Worm (Caenorhabditis elegans): Measurements from ENCODE around the gene rabs-5.

rabs-5 gene

DNA sequence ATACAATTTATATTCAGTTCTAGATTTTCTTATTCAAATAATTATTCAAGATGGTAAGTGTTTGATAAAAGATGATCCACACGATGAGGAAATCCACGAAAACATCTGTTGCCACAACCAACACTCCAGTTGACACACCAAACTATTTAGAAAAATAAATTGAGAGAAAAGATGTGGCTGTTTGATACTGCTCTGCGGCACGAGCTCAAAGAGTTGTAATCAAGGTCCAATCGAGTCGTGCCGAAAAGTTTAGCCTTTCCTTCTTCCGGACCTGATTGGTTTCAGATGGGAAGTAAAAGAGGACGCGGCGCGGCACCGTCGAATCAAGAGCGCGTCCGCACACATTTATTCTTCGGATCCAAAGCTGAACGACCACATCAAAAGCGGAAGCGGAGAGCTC is 29.1 kb upstream of the rabs-5 start:
- TF ChIP-seq pbrm-1 (GFP tag; IDR thresholded peaks at IDR 0.05) (no peak), snpc-1.1 (tag; optimal IDR thresholded peaks at IDR 0.05; ENCODE audit: insufficient read depth) (no peak), ztf-3 (GFP tag; optimal IDR thresholded peaks at IDR 0.05) (no peak), F23B12.7 (tag; optimal IDR thresholded peaks at IDR 0.05; ENCODE audit: insufficient read depth) (no peak), madf-10 (tag; optimal IDR thresholded peaks at IDR 0.05) (no peak)

- TF ChIP-seq rcor-1 (GFP tag; IDR thresholded peaks at IDR 0.05) (no peak), mcd-1 (GFP tag; IDR thresholded peaks at IDR 0.05) (peak; percentile 81), snpc-4 (GFP tag; optimal IDR thresholded peaks at IDR 0.05) (no peak), snpc-4 (tag; optimal IDR thresholded peaks at IDR 0.05) (peak in 2 of 4 experiments; percentile 46 to 53), F33H1.4 (GFP tag; IDR thresholded peaks at IDR 0.05) (peak; percentile 13; the same call in 1 of the 2 replicates), nhr-80 (tag; optimal IDR thresholded peaks at IDR 0.05) (peak; percentile 57), K12H6.12 (tag; optimal IDR thresholded peaks at IDR 0.05) (peak; percentile 33), lsl-1 (GFP tag; optimal IDR thresholded peaks at IDR 0.05) (peak; percentile 3), dpl-1 (GFP tag; optimal IDR thresholded peaks at IDR 0.05) (peak; percentile 33), F49E8.2 (tag; optimal IDR thresholded peaks at IDR 0.05; ENCODE audit: insufficient read depth) (peak; percentile 1), Y95B8A.8 (GFP tag; IDR thresholded peaks at IDR 0.05) (no peak), ceh-27 (GFP tag; optimal IDR thresholded peaks at IDR 0.05) (peak; percentile 25), D2030.7 (GFP tag; IDR thresholded peaks at IDR 0.05) (peak; percentile 33; the same call in 1 of the 2 replicates), madf-3 (GFP tag; IDR thresholded peaks at IDR 0.05) (peak; percentile 92), sdz-38 (tag; optimal IDR thresholded peaks at IDR 0.05) (no peak), attf-5 (GFP tag; optimal IDR thresholded peaks at IDR 0.05) (peak; percentile 82), hmg-1.2 (GFP tag; IDR thresholded peaks at IDR 0.05) (peak; percentile 38; the same call in 1 of the 2 replicates), dox-1 (GFP tag; IDR thresholded peaks at IDR 0.05) (peak; percentile 45; the same call in 1 of the 2 replicates), B0261.1 (tag; optimal IDR thresholded peaks at IDR 0.05) (no peak), F39B2.1 (GFP tag; IDR thresholded peaks at IDR 0.05) (no peak), ceh-91 (GFP tag; IDR thresholded peaks at IDR 0.05) (0 out of 2 replicates have a peak, but pooled peaks have one; percentile 19), madf-6 (GFP tag; IDR thresholded peaks at IDR 0.05) (0 out of 2 replicates have a peak, but pooled peaks have one; percentile 19), F37B4.10 (GFP tag; IDR thresholded peaks at IDR 0.05) (no peak), F23B12.7 (tag; optimal IDR thresholded peaks at IDR 0.05; ENCODE audit: insufficient read depth) (peak; percentile 67), madf-8 (GFP tag; conservative IDR thresholded peaks at IDR 0.05) (peak; percentile 13; the same call in 1 of the 2 replicates)
Measured at ce11 chrIV:8136005-8136512, 28.7 kb upstream of the rabs-5 start, which contains the start of the genes isp-1 and islo-1. Gene isp-1 (minus strand): TSS chrIV:8136055. Gene islo-1 (plus strand): TSS chrIV:8136389.

- TF ChIP-seq lin-26 (GFP tag; IDR thresholded peaks at IDR 0.05) (0 out of 2 replicates have a peak, but pooled peaks have one; percentile 15), ceh-27 (GFP tag; optimal IDR thresholded peaks at IDR 0.05) (peak; percentile 3), dox-1 (GFP tag; IDR thresholded peaks at IDR 0.05) (0 out of 2 replicates have a peak, but pooled peaks have one; percentile 26), snpc-4 (GFP tag; optimal IDR thresholded peaks at IDR 0.05) (no peak), snpc-4 (tag; optimal IDR thresholded peaks at IDR 0.05) (no peak), tbp1 (GFP tag; optimal IDR thresholded peaks at IDR 0.05) (peak; percentile 0), attf-5 (GFP tag; optimal IDR thresholded peaks at IDR 0.05) (peak; percentile 48), unc-62 (GFP tag; optimal IDR thresholded peaks at IDR 0.05) (no peak), repo-1 (tag; optimal IDR thresholded peaks at IDR 0.05) (peak; percentile 51), egrh-3 (GFP tag; IDR thresholded peaks at IDR 0.05) (no peak), B0336.3 (GFP tag; IDR thresholded peaks at IDR 0.05) (peak; percentile 61; the same call in 1 of the 2 replicates), cebp-1 (GFP tag; IDR thresholded peaks at IDR 0.05) (no peak), cebp-1 (tag; optimal IDR thresholded peaks at IDR 0.05) (peak; percentile 57), lin-54 (GFP tag; optimal IDR thresholded peaks at IDR 0.05) (peak; percentile 0), ztf-6 (GFP tag; IDR thresholded peaks at IDR 0.05) (no peak), nfyb-1 (GFP tag; IDR thresholded peaks at IDR 0.05) (0 out of 2 replicates have a peak, but pooled peaks have one; percentile 13), K12H6.12 (tag; optimal IDR thresholded peaks at IDR 0.05) (no peak), lin-40 (tag; optimal IDR thresholded peaks at IDR 0.05) (peak; percentile 30), hmg-1.2 (GFP tag; IDR thresholded peaks at IDR 0.05) (peak; percentile 47; the same call in 1 of the 2 replicates), snpc-1.3 (tag; optimal IDR thresholded peaks at IDR 0.05; ENCODE audit: insufficient read depth) (peak; percentile 4), dpl-1 (GFP tag; optimal IDR thresholded peaks at IDR 0.05) (no peak), ztf-26 (tag; optimal IDR thresholded peaks at IDR 0.05) (no peak), madf-10 (tag; optimal IDR thresholded peaks at IDR 0.05) (peak; percentile 42), nhr-80 (tag; optimal IDR thresholded peaks at IDR 0.05) (peak; percentile 69)
Measured at ce11 chrIV:8133536-8133935, 26.1 kb upstream of the rabs-5 start, which contains the start of gene sph-1. Gene sph-1 (minus strand): TSS chrIV:8133558.
